Fruit fly (Drosophila melanogaster): ENCODE results near the gene mxt.
A peak's percentile ranks its signal among the peaks of the same experiment; 100 is the strongest.

Gene mxt

dm6 chr2L:4847191-4847853, at the start of gene mxt, which contains the start of gene CG11927:
Gene mxt, minus strand, starts transcription at chr2L:4847295.
Gene CG11927, plus strand, starts transcription at chr2L:4847766.
- TF ChIP-seq fru (GFP tag; optimal IDR thresholded peaks at IDR 0.05) (peak; percentile 27), CG9705 (GFP tag; optimal IDR thresholded peaks at IDR 0.05) (peak; percentile 35), sage (GFP tag; optimal IDR thresholded peaks at IDR 0.05) (peak; percentile 31), sv (GFP tag; optimal IDR thresholded peaks at IDR 0.05) (peak; percentile 57), Mio (GFP tag; optimal IDR thresholded peaks at IDR 0.05) (no peak), Rel (GFP tag; optimal IDR thresholded peaks at IDR 0.05) (no peak), Rel (tag; optimal IDR thresholded peaks at IDR 0.05) (peak; percentile 100), Hnf4 (GFP tag; optimal IDR thresholded peaks at IDR 0.05) (no peak), psq (GFP tag; optimal IDR thresholded peaks at IDR 0.05) (peak; percentile 43), HLH106 (tag; optimal IDR thresholded peaks at IDR 0.05) (peak; percentile 62), GATAd (GFP tag; optimal IDR thresholded peaks at IDR 0.05) (no peak), Vsx2 (GFP tag; optimal IDR thresholded peaks at IDR 0.05; ENCODE audit: partially characterized antibody) (no peak), ey (GFP tag; optimal IDR thresholded peaks at IDR 0.05) (peak; percentile 38), usp (GFP tag; optimal IDR thresholded peaks at IDR 0.05) (no peak), jim (GFP tag; optimal IDR thresholded peaks at IDR 0.05) (peak; percentile 54), Myc (optimal IDR thresholded peaks at IDR 0.05) (peak; percentile 67), rgr (GFP tag; optimal IDR thresholded peaks at IDR 0.05) (peak; percentile 42), br (GFP tag; optimal IDR thresholded peaks at IDR 0.05) (peak; percentile 2), foxo (GFP tag; optimal IDR thresholded peaks at IDR 0.05) (peak in 1 of 2 experiments; percentile 62), Hr83 (GFP tag; optimal IDR thresholded peaks at IDR 0.05; ENCODE audit: poor library complexity, severe bottlenecking) (peak; percentile 67), h (GFP tag; optimal IDR thresholded peaks at IDR 0.05) (peak; percentile 45), Sp1 (GFP tag; optimal IDR thresholded peaks at IDR 0.05) (peak; percentile 41), woc (GFP tag; optimal IDR thresholded peaks at IDR 0.05) (peak; percentile 62)

dm6 chr2L:4896484-4897205, 49.5 kb upstream of the mxt start:
- TF ChIP-seq h (GFP tag; optimal IDR thresholded peaks at IDR 0.05) (no peak), psq (GFP tag; optimal IDR thresholded peaks at IDR 0.05) (no peak), Hr83 (GFP tag; optimal IDR thresholded peaks at IDR 0.05; ENCODE audit: poor library complexity, severe bottlenecking) (no peak), Myc (optimal IDR thresholded peaks at IDR 0.05) (no peak), tai (GFP tag; optimal IDR thresholded peaks at IDR 0.05) (no peak), Dif (GFP tag; optimal IDR thresholded peaks at IDR 0.05; ENCODE audit: partially characterized antibody) (no peak), OdsH (GFP tag; optimal IDR thresholded peaks at IDR 0.05) (no peak), CG9705 (GFP tag; optimal IDR thresholded peaks at IDR 0.05) (no peak)

- TF ChIP-seq Rel (GFP tag; optimal IDR thresholded peaks at IDR 0.05) (no peak), Rel (tag; optimal IDR thresholded peaks at IDR 0.05) (peak; percentile 74), brk (GFP tag; optimal IDR thresholded peaks at IDR 0.05) (no peak)
These were observed 48.8 kb upstream of the mxt start for dm6 chr2L:4895902-4896301.

dm6 chr2L:4893612-4894011, 46.5 kb upstream of the mxt start:
- TF ChIP-seq jim (GFP tag; optimal IDR thresholded peaks at IDR 0.05): no peak
- no peak for TF ChIP-seq Rel (GFP tag; optimal IDR thresholded peaks at IDR 0.05)
- TF ChIP-seq Rel (tag; optimal IDR thresholded peaks at IDR 0.05): no peak
- no peak for TF ChIP-seq Dif (GFP tag; optimal IDR thresholded peaks at IDR 0.05; ENCODE audit: partially characterized antibody)
- no peak for TF ChIP-seq Hnf4 (GFP tag; optimal IDR thresholded peaks at IDR 0.05)
- TF ChIP-seq CrebA (GFP tag; optimal IDR thresholded peaks at IDR 0.05; ENCODE audit: borderline replicate concordance): no peak
- TF ChIP-seq HLH106 (tag; optimal IDR thresholded peaks at IDR 0.05): no peak
- no peak for TF ChIP-seq rgr (GFP tag; optimal IDR thresholded peaks at IDR 0.05)
- no peak for TF ChIP-seq Myc (optimal IDR thresholded peaks at IDR 0.05)
- no peak for TF ChIP-seq dsf (GFP tag; optimal IDR thresholded peaks at IDR 0.05; ENCODE audit: borderline replicate concordance)
- TF ChIP-seq Abd-B (GFP tag; optimal IDR thresholded peaks at IDR 0.05): no peak
- no peak for TF ChIP-seq OdsH (GFP tag; optimal IDR thresholded peaks at IDR 0.05)
- no peak for TF ChIP-seq fru (GFP tag; optimal IDR thresholded peaks at IDR 0.05)
- no peak for TF ChIP-seq woc (GFP tag; optimal IDR thresholded peaks at IDR 0.05)
